Fruit fly (Drosophila melanogaster) whole organism, embryonic: ENCODE measurements around the gene Idi.

ENCODE experiments used
- Aef1 ChIP-seq: fragments of 200-800 bp; sonication (Bioruptor generic); IDR thresholded peaks from 3 replicates; pipeline ENCODE4 v1.3.6; 2022; ENCODE audit warnings: missing biosample characterization, missing genetic modification characterization
- Bteb2 ChIP-seq: fragments of 200-800 bp; sonication (Bioruptor generic); optimal IDR thresholded peaks from 2 replicates; lab custom pipeline; 2016; ENCODE audit warnings: missing biosample characterization, missing genetic modification characterization
- C15 ChIP-seq: fragments of 200-800 bp; sonication (Bioruptor generic); IDR thresholded peaks from 3 replicates; pipeline ENCODE4 v1.3.6; 2022; ENCODE audit warnings: missing biosample characterization, missing genetic modification characterization
- CG10462 ChIP-seq: fragments of 200-800 bp; sonication (Bioruptor generic); optimal IDR thresholded peaks from 2 replicates; lab custom pipeline; 2016; ENCODE audit warnings: missing biosample characterization, missing genetic modification characterization
- CG10959 ChIP-seq: fragments of 200-800 bp; sonication (Bioruptor generic); IDR thresholded peaks from 2 replicates; pipeline ENCODE4 v1.3.6; 2022; ENCODE audit warnings: missing biosample characterization, missing genetic modification characterization
- CG10979 ChIP-seq: fragments of 200-800 bp; sonication (Bioruptor generic); optimal IDR thresholded peaks from 2 replicates; lab custom pipeline; 2018; ENCODE audit warnings: missing biosample characterization, mild to moderate bottlenecking, missing genetic modification characterization, moderate library complexity
- CG11723 ChIP-seq: fragments of 200-800 bp; sonication (Bioruptor generic); optimal IDR thresholded peaks from 2 replicates; lab custom pipeline; 2017; ENCODE audit warnings: missing biosample characterization, mild to moderate bottlenecking, missing genetic modification characterization
- CG12219 ChIP-seq: fragments of 200-800 bp; sonication (Bioruptor generic); optimal IDR thresholded peaks from 3 replicates; lab custom pipeline; 2018; ENCODE audit warnings: missing biosample characterization, mild to moderate bottlenecking, missing genetic modification characterization
- CG13775 ChIP-seq: fragments of 200-800 bp; sonication (Bioruptor generic); optimal IDR thresholded peaks from 3 replicates; lab custom pipeline; 2017; ENCODE audit warnings: missing biosample characterization, mild to moderate bottlenecking, missing genetic modification characterization
- CG14710 ChIP-seq: fragments of 200-800 bp; sonication (Bioruptor generic); optimal IDR thresholded peaks from 3 replicates; lab custom pipeline; 2019; ENCODE audit warnings: missing biosample characterization, mild to moderate bottlenecking, missing genetic modification characterization, moderate library complexity
- CG15514 ChIP-seq: fragments of 200-800 bp; sonication (Bioruptor generic); optimal IDR thresholded peaks from 3 replicates; lab custom pipeline; 2017; ENCODE audit warnings: missing biosample characterization, missing genetic modification characterization, mild to moderate bottlenecking, moderate library complexity, missing genetic modification reagents
- CG17612 ChIP-seq: fragments of 200-800 bp; sonication (Bioruptor generic); IDR thresholded peaks from 2 replicates; pipeline ENCODE4 v1.3.6; 2022; ENCODE audit warnings: missing biosample characterization, missing genetic modification characterization
- CG17829 ChIP-seq: fragments of 200-800 bp; optimal IDR thresholded peaks from 2 replicates; lab custom pipeline; 2019; ENCODE audit warnings: missing biosample characterization, mild to moderate bottlenecking, missing genetic modification characterization, moderate library complexity
- CG32767 ChIP-seq: fragments of 200-800 bp; sonication (Bioruptor generic); IDR thresholded peaks from 2 replicates; pipeline ENCODE4 v1.3.6; 2022; ENCODE audit warnings: missing biosample characterization, missing genetic modification characterization
- CG34224 ChIP-seq: fragments of 200-800 bp; sonication (Bioruptor generic); IDR thresholded peaks from 3 replicates; pipeline ENCODE4 v1.3.6; 2022; ENCODE audit warnings: missing biosample characterization, missing genetic modification characterization; ENCODE audit not compliant: partially characterized antibody
- CG43689 ChIP-seq: fragments of 200-800 bp; sonication (Bioruptor generic); IDR thresholded peaks from 2 replicates; pipeline ENCODE4 v1.3.6; 2022; ENCODE audit warnings: missing biosample characterization, missing genetic modification characterization
- CG6854 ChIP-seq: fragments of 200-800 bp; sonication (Bioruptor generic); optimal IDR thresholded peaks from 3 replicates; lab custom pipeline; 2017; ENCODE audit warnings: missing biosample characterization, mild to moderate bottlenecking, missing genetic modification characterization
- CG7357 ChIP-seq: fragments of 200-800 bp; sonication (Bioruptor generic); IDR thresholded peaks from 3 replicates; pipeline ENCODE4 v1.3.6; 2022; ENCODE audit warnings: missing biosample characterization, missing genetic modification characterization
- CG7372 ChIP-seq: fragments of 200-800 bp; sonication (Bioruptor generic); IDR thresholded peaks from 2 replicates; pipeline ENCODE4 v1.3.6; 2022; ENCODE audit warnings: missing biosample characterization, missing genetic modification characterization
- CG7839 ChIP-seq: fragments of 200-800 bp; sonication (Bioruptor generic); optimal IDR thresholded peaks from 3 replicates; lab custom pipeline; 2018; ENCODE audit warnings: missing biosample characterization, mild to moderate bottlenecking, missing genetic modification characterization, moderate library complexity
- CG8944 ChIP-seq: fragments of 200-800 bp; sonication (Bioruptor generic); optimal IDR thresholded peaks from 3 replicates; lab custom pipeline; 2016; ENCODE audit warnings: missing biosample characterization, missing genetic modification characterization
- CG9609 ChIP-seq: fragments of 200-800 bp; sonication (Bioruptor generic); optimal IDR thresholded peaks from 3 replicates; lab custom pipeline; 2016; ENCODE audit warnings: missing biosample characterization, missing genetic modification characterization
- CTCF ChIP-seq: fragments of 200-800 bp; sonication (Bioruptor generic); optimal IDR thresholded peaks from 2 replicates; lab custom pipeline; 2017; ENCODE audit warnings: missing biosample characterization, mild to moderate bottlenecking, missing genetic modification characterization, moderate library complexity
- CkIIα-i1 ChIP-seq: fragments of 200-800 bp; sonication (Bioruptor generic); IDR thresholded peaks from 2 replicates; pipeline ENCODE4 v1.3.6; 2022; ENCODE audit warnings: missing biosample characterization, missing genetic modification characterization
- D ChIP-seq, 2 experiments: fragments of 200-800 bp in 1 of 2; fragments of >200 bp in 1 of 2; sonication (Bioruptor generic) in 1 of 2; optimal IDR thresholded peaks; 2 replicates in 1 of 2; 3 replicates in 1 of 2; lab custom pipeline; 2017; ENCODE audit warnings: mild to moderate bottlenecking in 1 of 2, missing biosample characterization in 1 of 2, missing genetic modification characterization in 1 of 2, missing genetic modification reagents in 1 of 2
- Dll ChIP-seq: fragments of 200-800 bp; sonication (Bioruptor generic); IDR thresholded peaks from 4 replicates; pipeline ENCODE4 v1.3.6; 2022; ENCODE audit warnings: missing biosample characterization, missing genetic modification characterization; ENCODE audit not compliant: partially characterized antibody
- Elba2 ChIP-seq: fragments of 200-800 bp; sonication (Bioruptor generic); optimal IDR thresholded peaks from 3 replicates; lab custom pipeline; 2016; ENCODE audit warnings: missing biosample characterization, missing genetic modification characterization
- GATAe ChIP-seq: fragments of 200-800 bp; sonication (Bioruptor generic); conservative IDR thresholded peaks from 2 replicates; pipeline ENCODE4 v1.3.6; 2022; ENCODE audit warnings: missing biosample characterization, missing genetic modification characterization
- Lpt ChIP-seq: fragments of >200 bp; optimal IDR thresholded peaks from 2 replicates; lab custom pipeline; 2018; ENCODE audit warnings: missing biosample characterization, missing genetic modification characterization
- Pdp1 ChIP-seq, 2 experiments: fragments of 200-800 bp; sonication (Bioruptor generic); optimal IDR thresholded peaks; 3 replicates each; lab custom pipeline; 2016; ENCODE audit warnings: missing biosample characterization in 2 of 2, missing genetic modification characterization in 2 of 2, mild to moderate bottlenecking in 1 of 2, moderate library complexity in 1 of 2
- Sox102F ChIP-seq: fragments of 200-800 bp; sonication (Bioruptor generic); optimal IDR thresholded peaks from 2 replicates; lab custom pipeline; 2018; ENCODE audit warnings: missing biosample characterization, mild to moderate bottlenecking, missing genetic modification characterization, moderate library complexity
- ara ChIP-seq: fragments of 200-800 bp; sonication (Bioruptor generic); IDR thresholded peaks from 2 replicates; pipeline ENCODE4 v1.3.6; 2022; ENCODE audit warnings: missing biosample characterization, missing genetic modification characterization
- bowl ChIP-seq: fragments of 200-800 bp; sonication (Bioruptor generic); IDR thresholded peaks from 2 replicates; pipeline ENCODE4 v1.3.6; 2022; ENCODE audit warnings: missing biosample characterization, missing genetic modification characterization
- corto ChIP-seq: fragments of 200-800 bp; sonication (Bioruptor generic); optimal IDR thresholded peaks from 2 replicates; lab custom pipeline; 2016; ENCODE audit warnings: missing biosample characterization, mild to moderate bottlenecking, missing genetic modification characterization, moderate library complexity
- lilli ChIP-seq: fragments of 200-800 bp; sonication (Bioruptor generic); optimal IDR thresholded peaks from 3 replicates; lab custom pipeline; 2016; ENCODE audit warnings: missing biosample characterization, missing genetic modification characterization
- ranshi ChIP-seq: fragments of 200-800 bp; sonication (Bioruptor generic); IDR thresholded peaks from 2 replicates; pipeline ENCODE4 v1.3.6; 2022; ENCODE audit warnings: missing biosample characterization, missing genetic modification characterization
- sob ChIP-seq: fragments of 200-800 bp; sonication (Bioruptor generic); IDR thresholded peaks from 2 replicates; pipeline ENCODE4 v1.3.6; 2022; ENCODE audit warnings: missing biosample characterization, missing genetic modification characterization
- ttk ChIP-seq: fragments of 200-800 bp; sonication (Bioruptor generic); IDR thresholded peaks from 2 replicates; pipeline ENCODE4 v2.1.2; 2022; ENCODE audit warnings: missing biosample characterization, missing genetic modification characterization
- vvl ChIP-seq: fragments of 200-800 bp; sonication (Bioruptor generic); IDR thresholded peaks from 2 replicates; pipeline ENCODE4 v1.3.6; 2022; ENCODE audit warnings: missing biosample characterization, missing genetic modification characterization
- zfh1 ChIP-seq: fragments of 200-800 bp; sonication (Bioruptor generic); IDR thresholded peaks from 3 replicates; pipeline ENCODE4 v1.3.6; 2022; ENCODE audit warnings: missing biosample characterization, missing genetic modification characterization

Gene Idi

DNA sequence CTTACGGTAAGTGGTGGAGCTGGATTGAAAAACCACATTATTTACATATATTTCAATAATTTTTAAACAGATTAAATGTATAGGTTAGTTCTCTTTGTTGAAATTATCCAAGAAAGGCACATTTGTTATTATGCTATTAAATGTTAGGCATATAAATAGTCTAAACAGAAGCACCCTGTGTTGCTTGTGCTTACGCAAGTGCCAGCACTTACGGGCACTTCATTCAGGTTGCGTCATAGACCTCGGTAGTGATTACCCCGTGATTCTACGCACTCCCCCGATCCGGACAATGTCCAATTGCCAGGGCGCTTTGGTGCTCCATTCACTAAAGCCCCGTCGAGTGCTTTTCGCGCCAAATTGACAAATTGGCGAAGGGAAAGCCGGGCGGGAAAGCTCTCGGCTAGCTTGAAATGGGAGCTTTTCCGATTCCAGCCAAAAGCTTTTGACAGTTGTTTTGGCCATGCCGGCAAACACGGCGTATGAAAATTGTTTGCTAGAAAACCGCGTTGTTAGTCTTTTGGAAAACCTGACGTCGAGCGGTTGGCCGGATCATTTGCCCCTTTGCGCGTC lies 23.3 kb upstream of the Idi start, which contains the start of gene ETHR (continued):
- peak; percentile 34 for TF ChIP-seq lilli (GFP tag; lab: Kevin White, UChicago)
- TF ChIP-seq CG17612: no peak
- TF ChIP-seq CG7357 (GFP tag; lab: Robert Waterston, UW): no peak
- no peak for TF ChIP-seq CG11723 (GFP tag; lab: Kevin White, UChicago)
- peak; percentile 37 for TF ChIP-seq CG6854
- no peak for TF ChIP-seq zfh1
- TF ChIP-seq Aef1: 0 out of 3 replicates have a peak, but pooled peaks have one; percentile 1
- no peak for TF ChIP-seq CG34224 (GFP tag; lab: Robert Waterston, UW)
- TF ChIP-seq D (optimal IDR thresholded peaks at IDR 0.05; lab: Kevin White, UChicago): no peak
- no peak for TF ChIP-seq D (GFP tag; optimal IDR thresholded peaks at IDR 0.05; lab: Kevin White, UChicago)
- no peak; the same call in 1 of the 2 replicates for TF ChIP-seq ranshi (GFP tag; lab: Robert Waterston, UW)
- TF ChIP-seq corto (GFP tag; lab: Kevin White, UChicago): no peak
- TF ChIP-seq CG17829 (tag; lab: Kevin White, UChicago): no peak
- peak in 1 of 2 experiments; percentile 100 for TF ChIP-seq Pdp1 (GFP tag; optimal IDR thresholded peaks at IDR 0.05; lab: Kevin White, UChicago)
- TF ChIP-seq CkIIα-i1 (GFP tag; lab: Robert Waterston, UW): no peak
- peak; percentile 48; the same call in 1 of the 2 replicates for TF ChIP-seq sob (GFP tag; lab: Robert Waterston, UW)
- no peak for TF ChIP-seq CG8944 (GFP tag; lab: Kevin White, UChicago)
- no peak for TF ChIP-seq C15 (GFP tag; lab: Robert Waterston, UW)
- no peak for TF ChIP-seq Elba2 (GFP tag; lab: Kevin White, UChicago)
- TF ChIP-seq ttk: no peak
- no peak for TF ChIP-seq Dll
- TF ChIP-seq Sox102F (GFP tag; lab: Kevin White, UChicago): peak; percentile 25
- TF ChIP-seq CG14710 (tag; lab: Kevin White, UChicago): no peak
- TF ChIP-seq CG10959: no peak
- peak; percentile 29 for TF ChIP-seq CG12219 (GFP tag; lab: Kevin White, UChicago)
- TF ChIP-seq GATAe (GFP tag; lab: Robert Waterston, UW): no peak
- TF ChIP-seq CG7372 (GFP tag; lab: Robert Waterston, UW): no peak
- TF ChIP-seq CG10462 (GFP tag; lab: Kevin White, UChicago): no peak
- TF ChIP-seq Bteb2 (GFP tag; lab: Kevin White, UChicago): no peak
- TF ChIP-seq ara: no peak
- peak; percentile 39 for TF ChIP-seq CG13775 (GFP tag; lab: Kevin White, UChicago)
- TF ChIP-seq Lpt (GFP tag; lab: Kevin White, UChicago): no peak
- TF ChIP-seq CG7839: peak; percentile 41
- no peak for TF ChIP-seq CG9609
- TF ChIP-seq CG32767: no peak
- TF ChIP-seq CG15514 (GFP tag; lab: Kevin White, UChicago): peak; percentile 45
- no peak for TF ChIP-seq bowl (GFP tag; lab: Robert Waterston, UW)
- peak; percentile 38 for TF ChIP-seq vvl (GFP tag; lab: Robert Waterston, UW)

DNA sequence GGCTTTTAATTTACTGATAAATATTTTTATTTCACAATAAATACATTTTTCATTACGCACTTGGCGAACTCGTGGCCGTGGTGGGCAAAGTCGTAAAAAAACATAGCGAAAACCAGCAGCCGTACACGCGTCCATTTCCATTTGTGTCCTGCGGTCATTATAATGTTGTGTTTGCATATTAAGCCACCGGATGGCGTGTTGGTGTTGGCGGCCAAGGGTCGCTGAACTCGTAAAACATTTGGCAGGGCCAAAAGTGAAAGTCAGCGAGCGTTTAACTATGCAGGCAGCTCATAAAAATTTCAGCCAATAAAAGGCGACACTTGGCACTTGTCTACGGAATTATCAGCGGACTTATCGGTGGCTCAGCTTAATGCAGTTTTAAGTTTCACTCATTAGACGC lies 17.4 kb upstream of the Idi start:
- TF ChIP-seq CG43689 (GFP tag; lab: Robert Waterston, UW): no peak
- peak; percentile 83 for TF ChIP-seq CG10979 (tag; lab: Kevin White, UChicago)
- peak; percentile 75 for TF ChIP-seq CTCF (GFP tag; lab: Kevin White, UChicago)
